Fruit fly (Drosophila melanogaster) whole organism, pupa: ENCODE results near the gene grsm.

ENCODE experiments used
- CG10348 ChIP-seq: fragments of 200-800 bp; sonication (Bioruptor generic); IDR thresholded peaks from 2 replicates; pipeline ENCODE4 v1.3.6; 2022; ENCODE audit warnings: missing biosample characterization, missing genetic modification characterization
- CG14655 ChIP-seq: fragments of 200-800 bp; sonication (Bioruptor generic); optimal IDR thresholded peaks from 3 replicates; lab custom pipeline; 2017; ENCODE audit warnings: mild to moderate bottlenecking, missing biosample characterization, missing genetic modification reagents, missing genetic modification characterization
- CG15710 ChIP-seq: fragments of 200-800 bp; sonication (Bioruptor generic); optimal IDR thresholded peaks from 2 replicates; lab custom pipeline; 2018; ENCODE audit warnings: missing biosample characterization, mild to moderate bottlenecking, missing genetic modification characterization, moderate library complexity
- CG17806 ChIP-seq: fragments of 200-800 bp; sonication (Bioruptor generic); optimal IDR thresholded peaks from 2 replicates; lab custom pipeline; 2018; ENCODE audit warnings: missing biosample characterization, mild to moderate bottlenecking, missing genetic modification characterization, moderate library complexity
- CG32121 ChIP-seq: fragments of 200-800 bp; sonication (Bioruptor generic); IDR thresholded peaks from 2 replicates; pipeline ENCODE4 v1.3.6; 2022; ENCODE audit warnings: missing biosample characterization, missing genetic modification characterization
- CG4496 ChIP-seq: fragments of 200-800 bp; sonication (Bioruptor generic); IDR thresholded peaks from 3 replicates; pipeline ENCODE4 v1.3.6; 2022; ENCODE audit warnings: missing biosample characterization, missing genetic modification characterization
- CG8159 ChIP-seq: fragments of 200-800 bp; sonication (Bioruptor generic); optimal IDR thresholded peaks from 3 replicates; lab custom pipeline; 2018; ENCODE audit warnings: missing biosample characterization, mild to moderate bottlenecking, missing genetic modification characterization, moderate library complexity
- CG9948 ChIP-seq: fragments of 200-800 bp; sonication (Bioruptor generic); optimal IDR thresholded peaks from 2 replicates; lab custom pipeline; 2018; ENCODE audit warnings: missing biosample characterization, mild to moderate bottlenecking, missing genetic modification characterization, moderate library complexity
- EcR ChIP-seq: fragments of 200-800 bp; sonication (Bioruptor generic); optimal IDR thresholded peaks from 3 replicates; lab custom pipeline; 2019; ENCODE audit warnings: missing biosample characterization, missing genetic modification characterization, mild to moderate bottlenecking, moderate library complexity, missing genetic modification reagents
- Pif1A ChIP-seq: fragments of 200-800 bp; sonication (Bioruptor generic); optimal IDR thresholded peaks from 3 replicates; lab custom pipeline; 2016; ENCODE audit warnings: missing biosample characterization, missing genetic modification characterization
- Snoo ChIP-seq: fragments of 200-800 bp; sonication (Bioruptor generic); optimal IDR thresholded peaks from 3 replicates; lab custom pipeline; 2017; ENCODE audit warnings: missing biosample characterization, mild to moderate bottlenecking, missing genetic modification characterization, inconsistent platforms
- rn ChIP-seq: fragments of 200-800 bp; sonication (Bioruptor generic); IDR thresholded peaks from 2 replicates; pipeline ENCODE4 v1.3.6; 2022; ENCODE audit warnings: missing biosample characterization, missing genetic modification characterization

DNA sequence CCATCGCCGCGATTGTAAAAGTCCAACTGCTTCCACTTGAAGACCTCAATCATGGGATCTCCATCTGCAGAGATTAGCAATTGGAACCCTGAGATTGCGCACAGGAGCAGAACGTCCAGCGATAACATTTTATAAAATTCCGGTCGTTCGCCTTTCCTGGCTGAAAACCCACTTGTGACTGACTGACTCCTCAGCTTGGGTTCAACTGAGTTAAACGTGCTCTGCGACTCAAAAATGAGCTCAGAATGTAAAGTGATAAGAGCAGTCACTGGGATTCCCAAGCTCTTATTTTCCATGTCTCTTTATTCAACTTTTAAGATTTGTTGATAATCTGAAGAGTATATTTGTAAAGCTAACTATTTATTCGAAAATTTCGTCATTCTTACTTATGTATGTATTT, 25.5 kb upstream of the grsm start, which contains the start of gene yellow-f:
- TF ChIP-seq CG4496 (GFP tag; lab: Robert Waterston, UW) (no peak), EcR (peak; percentile 92), CG32121 (GFP tag; lab: Robert Waterston, UW) (no peak), rn (GFP tag; lab: Robert Waterston, UW) (no peak), CG17806 (no peak), Snoo (tag; lab: Kevin White, UChicago) (no peak), CG14655 (GFP tag; lab: Kevin White, UChicago) (no peak), CG15710 (tag; lab: Kevin White, UChicago) (no peak), CG10348 (no peak), CG9948 (tag; lab: Kevin White, UChicago) (no peak), Pif1A (GFP tag; lab: Kevin White, UChicago) (no peak), CG8159 (tag; lab: Kevin White, UChicago) (no peak)
